Worm (Caenorhabditis elegans): ENCODE data around the gene dos-3.

- TF ChIP-seq dao-5 (tag; optimal IDR thresholded peaks at IDR 0.05), result no peak
- no peak for TF ChIP-seq W03F9.2 (tag; optimal IDR thresholded peaks at IDR 0.05)
- TF ChIP-seq him-1 (tag; optimal IDR thresholded peaks at IDR 0.05), result no peak
Measured at ce11 chrIII:843999-844398, 4.6 kb upstream of the dos-3 start.

Data from whole organism, L4/young adult.